Worm (Caenorhabditis elegans) whole organism, young adult: ENCODE measurements around the gene pir-2.
"Not testable (repeated sequence)": the region's sequence is repeated elsewhere in the genome, so short reads cannot be mapped to it uniquely, and the experiment has no call there.

Source experiments
- B0019.2 ChIP-seq: fragments of 200-800 bp; sonication (Bioruptor generic); conservative IDR thresholded peaks from 2 replicates; pipeline ENCODE4 v1.3.6; 2022; ENCODE audit warnings: missing genetic modification reagents, missing genetic modification characterization, missing compliant biosample characterization
- B0035.1 ChIP-seq: sonication (generic microtip); optimal IDR thresholded peaks from 2 replicates; lab custom pipeline; 2016; ENCODE audit warnings: missing genetic modification characterization, mild to moderate bottlenecking, missing compliant biosample characterization, missing genotype, missing genetic modification reagents
- F37B4.10 ChIP-seq: fragments of 200-800 bp; sonication (Bioruptor generic); IDR thresholded peaks from 2 replicates; pipeline ENCODE4 v1.3.6; 2022; ENCODE audit warnings: missing genetic modification characterization, missing compliant biosample characterization
- F57C9.4 ChIP-seq: sonication (generic microtip); optimal IDR thresholded peaks from 2 replicates; lab custom pipeline; 2017; ENCODE audit warnings: mild to moderate bottlenecking, missing genetic modification characterization, missing compliant biosample characterization
- K12H6.12 ChIP-seq: fragments of 200-800 bp; sonication (Bioruptor generic); optimal IDR thresholded peaks from 2 replicates; lab custom pipeline; 2018; ENCODE audit warnings: mild to moderate bottlenecking, missing genetic modification characterization, missing compliant biosample characterization
- Y56A3A.18 ChIP-seq: fragments of 200-800 bp; sonication (Bioruptor generic); IDR thresholded peaks from 2 replicates; pipeline ENCODE4 v1.3.6; 2022; ENCODE audit warnings: missing genetic modification reagents, missing genetic modification characterization, missing compliant biosample characterization
- Y95B8A.8 ChIP-seq: fragments of 200-800 bp; sonication (Bioruptor generic); IDR thresholded peaks from 2 replicates; pipeline ENCODE4 v1.3.6; 2022; ENCODE audit warnings: missing genetic modification reagents, missing genetic modification characterization, missing compliant biosample characterization
- ama-1 ChIP-seq, 3 experiments: fragments of 150-350 bp in 1 of 3; sonication (generic microtip) in 2 of 3; optimal IDR thresholded peaks; 2 replicates each; lab custom pipeline; 2014 to 2018; ENCODE audit warnings: missing biosample characterization in 2 of 3, missing genetic modification characterization in 2 of 3, missing genetic modification reagents in 2 of 3
- cebp-1 ChIP-seq, 2 experiments: fragments of 200-800 bp in 1 of 2; sonication (Bioruptor generic) in 1 of 2; sonication (generic microtip) in 1 of 2; IDR thresholded peaks in 1 of 2; optimal IDR thresholded peaks in 1 of 2; 2 replicates each; pipeline versions ENCODE4 v1.3.6 to Lab custom; 2017 to 2022; ENCODE audit warnings: missing compliant biosample characterization in 2 of 2, missing genetic modification characterization in 2 of 2, mild to moderate bottlenecking in 1 of 2, missing genetic modification reagents in 1 of 2, moderate library complexity in 1 of 2
- cebp-2 ChIP-seq: fragments of 200-800 bp; sonication (Bioruptor generic); IDR thresholded peaks from 2 replicates; pipeline ENCODE4 v1.3.6; 2022; ENCODE audit warnings: missing genetic modification characterization, missing compliant biosample characterization
- dpl-1 ChIP-seq: fragments of 150-350 bp; optimal IDR thresholded peaks from 2 replicates; lab custom pipeline; 2014; ENCODE audit warnings: missing biosample characterization, missing genetic modification reagents, missing genetic modification characterization
- efl-1 ChIP-seq: fragments of 150-350 bp; optimal IDR thresholded peaks from 2 replicates; lab custom pipeline; 2014; ENCODE audit warnings: missing biosample characterization, missing genetic modification reagents, missing genetic modification characterization
- hlh-26 ChIP-seq: fragments of 200-800 bp; sonication (Bioruptor generic); conservative IDR thresholded peaks from 2 replicates; pipeline ENCODE4 v1.3.6; 2022; ENCODE audit warnings: missing genetic modification reagents, missing genetic modification characterization, missing compliant biosample characterization
- hmg-1.2 ChIP-seq: fragments of 200-800 bp; sonication (Bioruptor generic); IDR thresholded peaks from 2 replicates; pipeline ENCODE4 v1.3.6; 2022; ENCODE audit warnings: missing genetic modification reagents, missing genetic modification characterization, missing compliant biosample characterization
- lir-1 ChIP-seq: fragments of 200-800 bp; sonication (Bioruptor generic); conservative IDR thresholded peaks from 2 replicates; pipeline ENCODE4 v1.3.6; 2022; ENCODE audit warnings: missing genetic modification reagents, missing genetic modification characterization, missing compliant biosample characterization
- madf-8 ChIP-seq: fragments of 200-800 bp; sonication (Bioruptor generic); conservative IDR thresholded peaks from 2 replicates; pipeline ENCODE4 v1.3.6; 2022; ENCODE audit warnings: missing genetic modification reagents, missing genetic modification characterization, missing compliant biosample characterization
- mcd-1 ChIP-seq: fragments of 200-800 bp; sonication (Bioruptor generic); IDR thresholded peaks from 2 replicates; pipeline ENCODE4 v1.3.6; 2022; ENCODE audit warnings: missing genetic modification reagents, missing genetic modification characterization, missing compliant biosample characterization
- mes-4 ChIP-seq: sonication (generic microtip); optimal IDR thresholded peaks from 2 replicates; lab custom pipeline; 2016; ENCODE audit warnings: missing genotype, missing genetic modification characterization, missing compliant biosample characterization
- pbrm-1 ChIP-seq: fragments of 200-800 bp; sonication (Bioruptor generic); IDR thresholded peaks from 2 replicates; pipeline ENCODE4 v1.3.6; 2022; ENCODE audit warnings: missing genetic modification reagents, missing genetic modification characterization, missing compliant biosample characterization
- rpc-1 ChIP-seq, 2 experiments: fragments of 150-350 bp in 1 of 2; sonication (generic microtip) in 1 of 2; optimal IDR thresholded peaks; 2 replicates each; lab custom pipeline; 2014 to 2018; ENCODE audit warnings: missing biosample characterization in 1 of 2, missing genetic modification characterization in 1 of 2, missing genetic modification reagents in 1 of 2, missing genotype in 1 of 2
- sea-2 ChIP-seq: fragments of 200-800 bp; sonication (Bioruptor generic); IDR thresholded peaks from 2 replicates; pipeline ENCODE4 v1.3.6; 2022; ENCODE audit warnings: missing genetic modification characterization, missing compliant biosample characterization
- snpc-1.1 ChIP-seq: sonication (generic microtip); optimal IDR thresholded peaks from 2 replicates; lab custom pipeline; 2017; ENCODE audit warnings: missing genetic modification characterization, mild to moderate bottlenecking, missing compliant biosample characterization, antibody characterized with exemption, moderate library complexity, missing genotype, missing genetic modification reagents; ENCODE audit not compliant: insufficient read depth
- snpc-1.3 ChIP-seq: sonication (generic microtip); optimal IDR thresholded peaks from 2 replicates; lab custom pipeline; 2017; ENCODE audit warnings: missing genetic modification characterization, mild to moderate bottlenecking, missing compliant biosample characterization, antibody characterized with exemption, moderate library complexity, missing genotype, missing genetic modification reagents; ENCODE audit not compliant: insufficient read depth
- snpc-4 ChIP-seq, 5 experiments: fragments of 150-350 bp in 1 of 5; sonication (generic microtip) in 4 of 5; optimal IDR thresholded peaks; 2 replicates each; lab custom pipeline; 2014 to 2018; ENCODE audit warnings: missing genetic modification characterization in 5 of 5, missing biosample characterization in 3 of 5, antibody characterized with exemption in 2 of 5, mild to moderate bottlenecking in 2 of 5, missing compliant biosample characterization in 2 of 5, missing genotype in 2 of 5, moderate library complexity in 2 of 5, missing genetic modification reagents in 1 of 5
- tbp1 ChIP-seq: fragments of 200-800 bp; sonication (Bioruptor generic); optimal IDR thresholded peaks from 2 replicates; lab custom pipeline; 2018; ENCODE audit warnings: mild to moderate bottlenecking, missing genetic modification characterization, missing compliant biosample characterization
- ztf-25 ChIP-seq: fragments of 200-800 bp; sonication (Bioruptor generic); IDR thresholded peaks from 2 replicates; pipeline ENCODE4 v1.3.6; 2022; ENCODE audit warnings: missing genetic modification reagents, missing genetic modification characterization, missing compliant biosample characterization
- ztf-28 ChIP-seq: fragments of 200-800 bp; sonication (Bioruptor generic); IDR thresholded peaks from 2 replicates; pipeline ENCODE4 v1.3.6; 2022; ENCODE audit warnings: missing genetic modification reagents, missing genetic modification characterization, missing compliant biosample characterization

pir-2 gene

ce11 chrIII:9454730-9455129 is 11.3 kb upstream of the pir-2 start:
- TF ChIP-seq F57C9.4 = no peak
- no peak for TF ChIP-seq B0019.2
- TF ChIP-seq cebp-1 (GFP tag; IDR thresholded peaks at IDR 0.05; lab: Robert Waterston, UW) = peak; percentile 50; the same call in 1 of the 2 replicates
- peak; percentile 91 for TF ChIP-seq cebp-1 (tag; optimal IDR thresholded peaks at IDR 0.05; lab: Kevin White, UChicago)
- TF ChIP-seq, all 124 proteins: peak for 1

ce11 chrIII:9453962-9454361 is 10.5 kb upstream of the pir-2 start, which contains the start of gene F54C8.7:
TSS of gene F54C8.7 (minus strand) at chrIII:9454062.
- no peak for TF ChIP-seq F37B4.10 (GFP tag; lab: Robert Waterston, UW)
- TF ChIP-seq Y95B8A.8 = 0 out of 2 replicates have a peak, but pooled peaks have one; percentile 11

ce11 chrIII:9450933-9451332 is 7.5 kb upstream of the pir-2 start:
- TF ChIP-seq ztf-28 (GFP tag; lab: Robert Waterston, UW) (no peak), madf-8 (GFP tag; lab: Robert Waterston, UW) (no peak), dpl-1 (GFP tag; lab: Kevin White, UChicago) (no peak), B0035.1 (tag; lab: Kevin White, UChicago) (no peak), lir-1 (GFP tag; lab: Robert Waterston, UW) (no peak), sea-2 (GFP tag; lab: Robert Waterston, UW) (no peak), pbrm-1 (GFP tag; lab: Robert Waterston, UW) (no peak), K12H6.12 (tag; lab: Kevin White, UChicago) (no peak), snpc-1.3 (tag; lab: Kevin White, UChicago) (no peak)

ce11 chrIII:9449831-9450230 is 6.4 kb upstream of the pir-2 start, which contains the start of gene F54C8.6:
TSS of gene F54C8.6 (minus strand) at chrIII:9449931.
- TF ChIP-seq hlh-26 (GFP tag; lab: Robert Waterston, UW) (no peak), ztf-25 (GFP tag; lab: Robert Waterston, UW) (no peak), cebp-2 (GFP tag; lab: Robert Waterston, UW) (no peak), Y56A3A.18 (GFP tag; lab: Robert Waterston, UW) (no peak), mcd-1 (GFP tag; lab: Robert Waterston, UW) (no peak), ama-1 (optimal IDR thresholded peaks at IDR 0.05; lab: Kevin White, UChicago) (no peak), ama-1 (GFP tag; optimal IDR thresholded peaks at IDR 0.05; lab: Kevin White, UChicago) (no peak), K12H6.12 (tag; lab: Kevin White, UChicago) (no peak), pbrm-1 (GFP tag; lab: Robert Waterston, UW) (no peak), mes-4 (tag; lab: Kevin White, UChicago) (no peak), efl-1 (GFP tag; lab: Kevin White, UChicago) (no peak), hmg-1.2 (GFP tag; lab: Robert Waterston, UW) (no peak), B0019.2 (no peak)

ce11 chrIII:9449351-9449750 is 5.9 kb upstream of the pir-2 start:
- TF ChIP-seq snpc-4 (GFP tag; optimal IDR thresholded peaks at IDR 0.05; lab: Kevin White, UChicago) = not testable (repeated sequence)
- peak in 2 of 4 experiments; percentile 81 to 86 for TF ChIP-seq snpc-4 (tag; optimal IDR thresholded peaks at IDR 0.05; lab: Kevin White, UChicago)
- peak; percentile 32 for TF ChIP-seq rpc-1 (optimal IDR thresholded peaks at IDR 0.05; lab: Kevin White, UChicago)
- TF ChIP-seq rpc-1 (tag; optimal IDR thresholded peaks at IDR 0.05; lab: Kevin White, UChicago) = peak; percentile 64
- TF ChIP-seq snpc-1.1 (tag; lab: Kevin White, UChicago) = peak; percentile 76
- TF ChIP-seq tbp1 (GFP tag; lab: Kevin White, UChicago) = peak; percentile 53
